Worm (Caenorhabditis elegans) whole organism, young adult: ENCODE measurements around the gene cal-4.
A peak's percentile ranks its signal among the peaks of the same experiment; 100 is the strongest.

Experiments used
- B0035.1 ChIP-seq: sonication (generic microtip); optimal IDR thresholded peaks from 2 replicates; lab custom pipeline; 2016; ENCODE audit warnings: missing genetic modification characterization, mild to moderate bottlenecking, missing compliant biosample characterization, missing genotype, missing genetic modification reagents
- B0336.3 ChIP-seq: fragments of 200-800 bp; sonication (Bioruptor generic); IDR thresholded peaks from 2 replicates; pipeline ENCODE4 v1.3.6; 2022; ENCODE audit warnings: missing genetic modification characterization, missing compliant biosample characterization
- D2030.7 ChIP-seq: fragments of 200-800 bp; sonication (Bioruptor generic); IDR thresholded peaks from 2 replicates; pipeline ENCODE4 v1.3.6; 2022; ENCODE audit warnings: missing genetic modification reagents, missing genetic modification characterization, missing compliant biosample characterization
- F22D6.2 ChIP-seq: sonication (generic microtip); optimal IDR thresholded peaks from 2 replicates; lab custom pipeline; 2016; ENCODE audit warnings: mild to moderate bottlenecking, missing genetic modification characterization, missing compliant biosample characterization
- F23B12.7 ChIP-seq: sonication (generic microtip); optimal IDR thresholded peaks from 2 replicates; lab custom pipeline; 2017; ENCODE audit warnings: missing genetic modification characterization, mild to moderate bottlenecking, missing compliant biosample characterization, antibody characterized with exemption, moderate library complexity; ENCODE audit not compliant: insufficient read depth
- F33H1.4 ChIP-seq: fragments of 200-800 bp; sonication (Bioruptor generic); IDR thresholded peaks from 2 replicates; pipeline ENCODE4 v1.3.6; 2022; ENCODE audit warnings: missing genetic modification reagents, missing genetic modification characterization, missing compliant biosample characterization
- F57C9.4 ChIP-seq: sonication (generic microtip); optimal IDR thresholded peaks from 2 replicates; lab custom pipeline; 2017; ENCODE audit warnings: mild to moderate bottlenecking, missing genetic modification characterization, missing compliant biosample characterization
- K12H6.12 ChIP-seq: fragments of 200-800 bp; sonication (Bioruptor generic); optimal IDR thresholded peaks from 2 replicates; lab custom pipeline; 2018; ENCODE audit warnings: mild to moderate bottlenecking, missing genetic modification characterization, missing compliant biosample characterization
- Y53G8AR.9 ChIP-seq: fragments of 200-800 bp; sonication (Bioruptor generic); conservative IDR thresholded peaks from 2 replicates; pipeline ENCODE4 v1.3.6; 2022; ENCODE audit warnings: missing genetic modification reagents, missing genetic modification characterization, missing compliant biosample characterization
- Y56A3A.18 ChIP-seq: fragments of 200-800 bp; sonication (Bioruptor generic); IDR thresholded peaks from 2 replicates; pipeline ENCODE4 v1.3.6; 2022; ENCODE audit warnings: missing genetic modification reagents, missing genetic modification characterization, missing compliant biosample characterization
- ZK185.1 ChIP-seq: sonication (generic microtip); optimal IDR thresholded peaks from 2 replicates; lab custom pipeline; 2016; ENCODE audit warnings: mild to moderate bottlenecking, missing genetic modification characterization, missing compliant biosample characterization; ENCODE audit not compliant: poor library complexity, severe bottlenecking
- ama-1 ChIP-seq, 3 experiments: fragments of 150-350 bp in 1 of 3; sonication (generic microtip) in 2 of 3; optimal IDR thresholded peaks; 2 replicates each; lab custom pipeline; 2014 to 2018; ENCODE audit warnings: missing biosample characterization in 2 of 3, missing genetic modification characterization in 2 of 3, missing genetic modification reagents in 2 of 3
- aptf-2 ChIP-seq: fragments of 200-800 bp; sonication (Bioruptor generic); conservative IDR thresholded peaks from 2 replicates; pipeline ENCODE4 v1.3.6; 2022; ENCODE audit warnings: missing genetic modification reagents, missing genetic modification characterization, missing compliant biosample characterization
- attf-5 ChIP-seq: fragments of 200-800 bp; sonication (Bioruptor generic); optimal IDR thresholded peaks from 2 replicates; lab custom pipeline; 2018; ENCODE audit warnings: mild to moderate bottlenecking, missing genetic modification characterization, missing compliant biosample characterization
- attf-6 ChIP-seq: fragments of 200-800 bp; sonication (Bioruptor generic); IDR thresholded peaks from 2 replicates; pipeline ENCODE4 v1.3.6; 2022; ENCODE audit warnings: missing genetic modification reagents, missing genetic modification characterization, missing compliant biosample characterization
- bed-1 ChIP-seq: fragments of 200-800 bp; sonication (Bioruptor generic); IDR thresholded peaks from 2 replicates; pipeline ENCODE4 v1.3.6; 2022; ENCODE audit warnings: missing genetic modification reagents, missing genetic modification characterization, missing compliant biosample characterization
- bed-2 ChIP-seq: fragments of 200-800 bp; sonication (Bioruptor generic); IDR thresholded peaks from 2 replicates; pipeline ENCODE4 v1.3.6; 2022; ENCODE audit warnings: missing genetic modification reagents, missing genetic modification characterization, missing compliant biosample characterization
- cebp-1 ChIP-seq, 2 experiments: fragments of 200-800 bp in 1 of 2; sonication (Bioruptor generic) in 1 of 2; sonication (generic microtip) in 1 of 2; IDR thresholded peaks in 1 of 2; optimal IDR thresholded peaks in 1 of 2; 2 replicates each; pipeline versions ENCODE4 v1.3.6 to Lab custom; 2017 to 2022; ENCODE audit warnings: missing compliant biosample characterization in 2 of 2, missing genetic modification characterization in 2 of 2, mild to moderate bottlenecking in 1 of 2, missing genetic modification reagents in 1 of 2, moderate library complexity in 1 of 2
- ceh-79 ChIP-seq: sonication (generic microtip); optimal IDR thresholded peaks from 2 replicates; lab custom pipeline; 2017; ENCODE audit warnings: mild to moderate bottlenecking, missing genetic modification characterization, missing compliant biosample characterization
- ceh-91 ChIP-seq: fragments of 200-800 bp; sonication (Bioruptor generic); IDR thresholded peaks from 2 replicates; pipeline ENCODE4 v1.3.6; 2022; ENCODE audit warnings: missing genetic modification reagents, missing genetic modification characterization, missing compliant biosample characterization
- ekl-4 ChIP-seq: fragments of 200-800 bp; sonication (Bioruptor generic); IDR thresholded peaks from 2 replicates; pipeline ENCODE4 v1.3.6; 2022; ENCODE audit warnings: missing genetic modification reagents, missing genetic modification characterization, missing compliant biosample characterization
- gei-17 ChIP-seq: fragments of 200-800 bp; sonication (Bioruptor generic); optimal IDR thresholded peaks from 2 replicates; lab custom pipeline; 2018; ENCODE audit warnings: mild to moderate bottlenecking, missing genetic modification characterization, missing compliant biosample characterization
- him-1 ChIP-seq: sonication (generic microtip); optimal IDR thresholded peaks from 2 replicates; lab custom pipeline; 2016; ENCODE audit warnings: missing genotype, missing genetic modification reagents, missing genetic modification characterization, missing compliant biosample characterization
- hmg-20 ChIP-seq: fragments of 200-800 bp; sonication (Bioruptor generic); IDR thresholded peaks from 2 replicates; pipeline ENCODE4 v1.3.6; 2022; ENCODE audit warnings: missing genetic modification reagents, missing genetic modification characterization, missing compliant biosample characterization
- hrde-1 ChIP-seq: sonication (generic microtip); optimal IDR thresholded peaks from 2 replicates; lab custom pipeline; 2016; ENCODE audit warnings: missing genetic modification characterization, mild to moderate bottlenecking, missing compliant biosample characterization, moderate library complexity, missing genotype, missing genetic modification reagents, borderline replicate concordance
- lin-35 ChIP-seq, 3 experiments: fragments of 150-350 bp in 2 of 3; sonication (generic microtip) in 1 of 3; optimal IDR thresholded peaks; 2 replicates each; lab custom pipeline; 2014 to 2018; ENCODE audit warnings: missing biosample characterization in 3 of 3, missing genetic modification characterization in 3 of 3, missing genetic modification reagents in 3 of 3
- lir-1 ChIP-seq: fragments of 200-800 bp; sonication (Bioruptor generic); conservative IDR thresholded peaks from 2 replicates; pipeline ENCODE4 v1.3.6; 2022; ENCODE audit warnings: missing genetic modification reagents, missing genetic modification characterization, missing compliant biosample characterization
- madf-10 ChIP-seq: sonication (generic microtip); optimal IDR thresholded peaks from 2 replicates; lab custom pipeline; 2016; ENCODE audit warnings: mild to moderate bottlenecking, missing genetic modification characterization, missing compliant biosample characterization
- mel-28 ChIP-seq: sonication (generic microtip); optimal IDR thresholded peaks from 2 replicates; lab custom pipeline; 2016; ENCODE audit warnings: borderline replicate concordance, mild to moderate bottlenecking, missing genetic modification characterization, missing compliant biosample characterization
- mxl-1 ChIP-seq: sonication (generic microtip); optimal IDR thresholded peaks from 2 replicates; lab custom pipeline; 2016; ENCODE audit warnings: missing genetic modification characterization, missing compliant biosample characterization
- nfya-2 ChIP-seq: fragments of 200-800 bp; sonication (Bioruptor generic); IDR thresholded peaks from 2 replicates; pipeline ENCODE4 v1.3.6; 2022; ENCODE audit warnings: missing genetic modification reagents, missing genetic modification characterization, missing compliant biosample characterization
- nfyb-1 ChIP-seq: fragments of 200-800 bp; sonication (Bioruptor generic); IDR thresholded peaks from 2 replicates; pipeline ENCODE4 v1.3.6; 2022; ENCODE audit warnings: missing genetic modification reagents, missing genetic modification characterization, missing compliant biosample characterization
- pbrm-1 ChIP-seq: fragments of 200-800 bp; sonication (Bioruptor generic); IDR thresholded peaks from 2 replicates; pipeline ENCODE4 v1.3.6; 2022; ENCODE audit warnings: missing genetic modification reagents, missing genetic modification characterization, missing compliant biosample characterization
- rcor-1 ChIP-seq: fragments of 200-800 bp; sonication (Bioruptor generic); IDR thresholded peaks from 2 replicates; pipeline ENCODE4 v1.3.6; 2022; ENCODE audit warnings: missing genetic modification reagents, missing genetic modification characterization, missing compliant biosample characterization
- rec-8 ChIP-seq, 2 experiments: sonication (generic microtip); optimal IDR thresholded peaks; 2 replicates each; lab custom pipeline; 2016; ENCODE audit warnings: mild to moderate bottlenecking in 2 of 2, missing genetic modification characterization in 2 of 2, missing genetic modification reagents in 2 of 2, missing genotype in 2 of 2, missing biosample characterization in 1 of 2, missing compliant biosample characterization in 1 of 2, moderate library complexity in 1 of 2
- snpc-4 ChIP-seq, 5 experiments: fragments of 150-350 bp in 1 of 5; sonication (generic microtip) in 4 of 5; optimal IDR thresholded peaks; 2 replicates each; lab custom pipeline; 2014 to 2018; ENCODE audit warnings: missing genetic modification characterization in 5 of 5, missing biosample characterization in 3 of 5, antibody characterized with exemption in 2 of 5, mild to moderate bottlenecking in 2 of 5, missing compliant biosample characterization in 2 of 5, missing genotype in 2 of 5, moderate library complexity in 2 of 5, missing genetic modification reagents in 1 of 5
- somi-1 ChIP-seq: fragments of 200-800 bp; sonication (Bioruptor generic); optimal IDR thresholded peaks from 2 replicates; lab custom pipeline; 2018; ENCODE audit warnings: mild to moderate bottlenecking, missing genetic modification characterization, missing compliant biosample characterization
- sptf-2 ChIP-seq: fragments of 200-800 bp; sonication (Bioruptor generic); optimal IDR thresholded peaks from 2 replicates; lab custom pipeline; 2018; ENCODE audit warnings: mild to moderate bottlenecking, missing genetic modification characterization, missing compliant biosample characterization
- tbp1 ChIP-seq: fragments of 200-800 bp; sonication (Bioruptor generic); optimal IDR thresholded peaks from 2 replicates; lab custom pipeline; 2018; ENCODE audit warnings: mild to moderate bottlenecking, missing genetic modification characterization, missing compliant biosample characterization
- tlf-1 ChIP-seq: fragments of 200-800 bp; sonication (Bioruptor generic); optimal IDR thresholded peaks from 2 replicates; lab custom pipeline; 2018; ENCODE audit warnings: mild to moderate bottlenecking, missing genetic modification characterization, missing compliant biosample characterization
- unc-130 ChIP-seq: sonication (generic microtip); optimal IDR thresholded peaks from 2 replicates; lab custom pipeline; 2016; ENCODE audit warnings: missing genetic modification reagents, missing genetic modification characterization, missing compliant biosample characterization
- ztf-22 ChIP-seq: fragments of 200-800 bp; sonication (Bioruptor generic); optimal IDR thresholded peaks from 2 replicates; lab custom pipeline; 2018; ENCODE audit warnings: mild to moderate bottlenecking, missing genetic modification characterization, moderate library complexity, missing compliant biosample characterization
- ztf-26 ChIP-seq: sonication (generic microtip); optimal IDR thresholded peaks from 2 replicates; lab custom pipeline; 2017; ENCODE audit warnings: missing genetic modification characterization, missing compliant biosample characterization
- ztf-28 ChIP-seq: fragments of 200-800 bp; sonication (Bioruptor generic); IDR thresholded peaks from 2 replicates; pipeline ENCODE4 v1.3.6; 2022; ENCODE audit warnings: missing genetic modification reagents, missing genetic modification characterization, missing compliant biosample characterization

cal-4 gene

ce11 chrIV:10483607-10484117 is 37.5 kb upstream of the cal-4 start, which contains the start of the genes F01D4.5 and ced-5 (continued):
- no peak for TF ChIP-seq attf-6 (GFP tag; lab: Robert Waterston, UW)
- peak; percentile 57; the same call in 1 of the 2 replicates for TF ChIP-seq ekl-4
- TF ChIP-seq nfyb-1 (GFP tag; lab: Robert Waterston, UW), result peak; percentile 62
- no peak for TF ChIP-seq Y53G8AR.9 (GFP tag; lab: Robert Waterston, UW)
- TF ChIP-seq bed-1 (GFP tag; lab: Robert Waterston, UW), result 0 out of 2 replicates have a peak, but pooled peaks have one; percentile 54
- peak; percentile 96 for TF ChIP-seq ZK185.1 (tag; lab: Kevin White, UChicago)
- 0 out of 2 replicates have a peak, but pooled peaks have one; percentile 22 for TF ChIP-seq ceh-91 (GFP tag; lab: Robert Waterston, UW)
- no peak for TF ChIP-seq mxl-1 (tag; lab: Kevin White, UChicago)
- peak; percentile 86; the same call in 1 of the 2 replicates for TF ChIP-seq nfya-2 (GFP tag; lab: Robert Waterston, UW)
- no peak for TF ChIP-seq ceh-79 (tag; lab: Kevin White, UChicago)
- no peak for TF ChIP-seq ama-1 (optimal IDR thresholded peaks at IDR 0.05; lab: Kevin White, UChicago)
- TF ChIP-seq ama-1 (GFP tag; optimal IDR thresholded peaks at IDR 0.05; lab: Kevin White, UChicago), result no peak
- TF ChIP-seq hmg-20 (GFP tag; lab: Robert Waterston, UW), result peak; percentile 62; the same call in 1 of the 2 replicates
- TF ChIP-seq attf-5 (GFP tag; lab: Kevin White, UChicago), result peak; percentile 48
- no peak for TF ChIP-seq Y56A3A.18 (GFP tag; lab: Robert Waterston, UW)
- TF ChIP-seq bed-2 (GFP tag; lab: Robert Waterston, UW), result peak; percentile 92
- peak; percentile 80 for TF ChIP-seq F22D6.2 (tag; lab: Kevin White, UChicago)
- TF ChIP-seq hrde-1 (tag; lab: Kevin White, UChicago), result peak; percentile 71
- TF ChIP-seq cebp-1 (GFP tag; IDR thresholded peaks at IDR 0.05; lab: Robert Waterston, UW), result no peak
- TF ChIP-seq cebp-1 (tag; optimal IDR thresholded peaks at IDR 0.05; lab: Kevin White, UChicago), result peak; percentile 61
- TF ChIP-seq K12H6.12 (tag; lab: Kevin White, UChicago), result peak; percentile 74
- TF ChIP-seq him-1 (tag; lab: Kevin White, UChicago), result peak; percentile 55
- peak; percentile 42 for TF ChIP-seq tbp1 (GFP tag; lab: Kevin White, UChicago)
- TF ChIP-seq somi-1 (GFP tag; lab: Kevin White, UChicago), result peak; percentile 49
- peak; percentile 93 for TF ChIP-seq unc-130
- peak; percentile 60 to 89 for TF ChIP-seq rec-8 (tag; optimal IDR thresholded peaks at IDR 0.05; lab: Kevin White, UChicago)
- TF ChIP-seq ztf-26 (tag; lab: Kevin White, UChicago), result peak; percentile 6
- no peak; the same call in 1 of the 2 replicates for TF ChIP-seq pbrm-1
- TF ChIP-seq B0035.1 (tag; lab: Kevin White, UChicago), result peak; percentile 69
- peak in 1 of 3 experiments; percentile 54 for TF ChIP-seq lin-35 (GFP tag; optimal IDR thresholded peaks at IDR 0.05; lab: Kevin White, UChicago)
- peak; percentile 31 for TF ChIP-seq F23B12.7
- 0 out of 2 replicates have a peak, but pooled peaks have one; percentile 64 for TF ChIP-seq ztf-28 (GFP tag; lab: Robert Waterston, UW)
- TF ChIP-seq D2030.7 (GFP tag; lab: Robert Waterston, UW), result peak; percentile 43; the same call in 1 of the 2 replicates
- no peak for TF ChIP-seq B0336.3 (GFP tag; lab: Robert Waterston, UW)
- TF ChIP-seq ztf-22 (GFP tag; lab: Kevin White, UChicago), result peak; percentile 1
- peak; percentile 84 for TF ChIP-seq rcor-1 (GFP tag; lab: Robert Waterston, UW)
- TF ChIP-seq F33H1.4 (GFP tag; lab: Robert Waterston, UW), result peak; percentile 48; the same call in 1 of the 2 replicates
- no peak for TF ChIP-seq sptf-2 (GFP tag; lab: Kevin White, UChicago)
- TF ChIP-seq madf-10 (tag; lab: Kevin White, UChicago), result peak; percentile 62
- no peak for TF ChIP-seq gei-17
- peak; percentile 73 for TF ChIP-seq F57C9.4 (tag; lab: Kevin White, UChicago)
- peak; percentile 78 for TF ChIP-seq lir-1 (GFP tag; lab: Robert Waterston, UW)
- TF ChIP-seq aptf-2 (GFP tag; lab: Robert Waterston, UW), result peak; percentile 83
- peak; percentile 40 for TF ChIP-seq tlf-1
- no peak for TF ChIP-seq mel-28
- TF ChIP-seq snpc-4 (GFP tag; optimal IDR thresholded peaks at IDR 0.05; lab: Kevin White, UChicago), result no peak
- TF ChIP-seq snpc-4 (tag; optimal IDR thresholded peaks at IDR 0.05; lab: Kevin White, UChicago), result peak in 3 of 4 experiments; percentile 46 to 70 (median 64)
